Fruit fly (Drosophila melanogaster): Measurements from ENCODE around the gene chinmo.
A peak's percentile ranks its signal among the peaks of the same experiment; 100 is the strongest.

Gene chinmo

DNA sequence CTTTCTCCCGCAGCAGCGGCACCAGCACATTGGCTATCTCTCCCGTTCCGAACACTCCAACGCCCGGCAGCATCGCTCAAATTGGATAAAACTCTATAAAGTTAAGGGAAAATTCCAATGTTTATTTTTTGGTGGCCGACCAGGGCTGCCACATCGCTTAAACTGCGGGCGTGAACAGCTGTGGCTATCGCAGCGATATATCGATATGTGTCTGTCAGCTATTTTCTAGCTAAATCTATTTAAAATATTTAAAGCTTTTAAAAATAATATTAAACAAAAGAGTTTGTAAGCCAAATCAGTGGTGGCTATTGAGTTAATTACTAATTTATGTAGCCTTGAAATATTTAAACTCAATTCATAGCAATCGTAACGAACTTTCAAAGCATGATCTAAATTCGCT lies 100.9 kb downstream of the chinmo start, which contains the start of the genes CG17712 and CG17648 (continued):
- TF ChIP-seq CG3163 (GFP tag; optimal IDR thresholded peaks at IDR 0.05) (no peak), Optix (GFP tag; IDR thresholded peaks at IDR 0.05) (no peak), Sry-β (GFP tag; optimal IDR thresholded peaks at IDR 0.05) (peak; percentile 82), CG12391 (tag; optimal IDR thresholded peaks at IDR 0.05) (no peak), CG43689 (GFP tag; IDR thresholded peaks at IDR 0.05) (no peak), pfk (GFP tag; optimal IDR thresholded peaks at IDR 0.05) (no peak), twi (tag; optimal IDR thresholded peaks at IDR 0.05) (no peak), CG6813 (GFP tag; optimal IDR thresholded peaks at IDR 0.05) (no peak), CG3726 (GFP tag; IDR thresholded peaks at IDR 0.05) (no peak), Side (GFP tag; optimal IDR thresholded peaks at IDR 0.05) (no peak), Sox100B (GFP tag; optimal IDR thresholded peaks at IDR 0.05) (no peak), CG12219 (GFP tag; optimal IDR thresholded peaks at IDR 0.05) (no peak), CG18011 (GFP tag; optimal IDR thresholded peaks at IDR 0.05) (no peak), ken (GFP tag; IDR thresholded peaks at IDR 0.05) (no peak), en (GFP tag; optimal IDR thresholded peaks at IDR 0.05) (no peak), CG34422 (GFP tag; IDR thresholded peaks at IDR 0.05) (no peak), CG13775 (GFP tag; optimal IDR thresholded peaks at IDR 0.05) (no peak), HLH4C (GFP tag; IDR thresholded peaks at IDR 0.05; ENCODE audit: partially characterized antibody) (peak; percentile 74), ranshi (GFP tag; IDR thresholded peaks at IDR 0.05) (no peak), hb (GFP tag; IDR thresholded peaks at IDR 0.05; ENCODE audit: partially characterized antibody) (0 out of 3 replicates have a peak, but pooled peaks have one; percentile 26), CG13424 (tag; optimal IDR thresholded peaks at IDR 0.05) (no peak), CG16813 (GFP tag; IDR thresholded peaks at IDR 0.05; ENCODE audit: partially characterized antibody) (peak; percentile 82), CG8944 (GFP tag; optimal IDR thresholded peaks at IDR 0.05) (no peak), pzg (GFP tag; optimal IDR thresholded peaks at IDR 0.05) (peak; percentile 52), Elba2 (GFP tag; optimal IDR thresholded peaks at IDR 0.05) (no peak), CG14441 (GFP tag; IDR thresholded peaks at IDR 0.05) (no peak), CG11093 (GFP tag; IDR thresholded peaks at IDR 0.05) (no peak), fd102C (GFP tag; optimal IDR thresholded peaks at IDR 0.05) (no peak), CG1602 (GFP tag; optimal IDR thresholded peaks at IDR 0.05) (no peak), ftz-f1 (GFP tag; optimal IDR thresholded peaks at IDR 0.05) (no peak), CG15601 (tag; optimal IDR thresholded peaks at IDR 0.05) (no peak), btn (GFP tag; optimal IDR thresholded peaks at IDR 0.05) (no peak), D19B (GFP tag; optimal IDR thresholded peaks at IDR 0.05) (no peak), CG2120 (GFP tag; optimal IDR thresholded peaks at IDR 0.05) (no peak), Hsf (GFP tag; optimal IDR thresholded peaks at IDR 0.05) (no peak), Myb (GFP tag; optimal IDR thresholded peaks at IDR 0.05) (no peak), CG4854 (GFP tag; optimal IDR thresholded peaks at IDR 0.05) (no peak), Opbp (GFP tag; IDR thresholded peaks at IDR 0.05; ENCODE audit: partially characterized antibody) (peak; percentile 84), Hand (GFP tag; optimal IDR thresholded peaks at IDR 0.05) (no peak), Rfx (GFP tag; IDR thresholded peaks at IDR 0.05) (peak; percentile 45), Vsx1 (GFP tag; optimal IDR thresholded peaks at IDR 0.05) (no peak), jumu (GFP tag; optimal IDR thresholded peaks at IDR 0.05) (no peak), CG1792 (GFP tag; optimal IDR thresholded peaks at IDR 0.05) (no peak), CG12942 (GFP tag; optimal IDR thresholded peaks at IDR 0.05) (no peak), HLHmδ (GFP tag; optimal IDR thresholded peaks at IDR 0.05) (no peak), Dip2 (GFP tag; IDR thresholded peaks at IDR 0.05) (no peak), CG15269 (tag; optimal IDR thresholded peaks at IDR 0.05) (no peak), Bdp1 (GFP tag; optimal IDR thresholded peaks at IDR 0.05) (no peak), CG6765 (GFP tag; optimal IDR thresholded peaks at IDR 0.05) (no peak), Tbp (GFP tag; optimal IDR thresholded peaks at IDR 0.05) (no peak), stc (GFP tag; IDR thresholded peaks at IDR 0.05) (no peak), Antp (GFP tag; optimal IDR thresholded peaks at IDR 0.05) (no peak)
